Worm (Caenorhabditis elegans) whole organism, late embryonic: ENCODE data around the gene pat-12.

Experiments used
- C38D4.7 ChIP-seq: fragments of 200-800 bp; sonication (Bioruptor generic); optimal IDR thresholded peaks from 2 replicates; lab custom pipeline; 2018; ENCODE audit warnings: mild to moderate bottlenecking, missing genetic modification characterization, moderate library complexity, missing compliant biosample characterization
- ceh-45 ChIP-seq: fragments of 200-800 bp; sonication (Bioruptor generic); IDR thresholded peaks from 2 replicates; pipeline ENCODE4 v1.3.6; 2022; ENCODE audit warnings: missing genetic modification reagents, missing genetic modification characterization, missing compliant biosample characterization
- fkh-10 ChIP-seq: fragments of 150-350 bp; optimal IDR thresholded peaks from 2 replicates; lab custom pipeline; 2014; ENCODE audit warnings: missing biosample characterization, missing genetic modification reagents, missing genetic modification characterization
- hlh-6 ChIP-seq: sonication (generic microtip); optimal IDR thresholded peaks from 2 replicates; lab custom pipeline; 2016; ENCODE audit warnings: missing genotype, missing genetic modification characterization, missing compliant biosample characterization
- lim-6 ChIP-seq: sonication (generic microtip); optimal IDR thresholded peaks from 2 replicates; lab custom pipeline; 2016; ENCODE audit warnings: missing genetic modification characterization, missing compliant biosample characterization

DNA sequence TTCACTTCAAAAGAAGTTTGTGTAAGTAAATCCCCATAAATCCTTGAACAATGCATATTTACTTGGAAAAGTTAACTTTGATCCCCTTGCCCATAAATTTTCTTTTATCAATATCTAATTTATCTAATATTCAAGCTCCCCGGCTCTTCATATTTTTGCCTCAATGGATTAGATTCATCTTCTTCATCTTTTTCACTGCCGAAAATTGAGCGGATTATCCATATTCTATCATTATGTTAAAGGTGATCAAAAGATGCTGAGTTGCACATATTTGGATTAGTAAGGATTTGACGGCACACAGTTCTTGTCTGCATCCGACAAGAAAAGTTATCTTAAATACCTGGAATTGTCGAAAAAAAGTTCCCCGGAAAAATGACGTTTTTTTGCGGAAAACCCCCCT lies 38.4 kb upstream of the pat-12 start:
- TF ChIP-seq C38D4.7, result no peak
- TF ChIP-seq hlh-6 (tag; lab: Kevin White, UChicago), result no peak
- no peak for TF ChIP-seq fkh-10 (GFP tag; lab: Kevin White, UChicago)
- no peak for TF ChIP-seq lim-6
- TF ChIP-seq ceh-45 (GFP tag; lab: Robert Waterston, UW), result no peak
